Worm (Caenorhabditis elegans): ENCODE data around the gene fbxc-33.
A peak's percentile ranks its signal among the peaks of the same experiment; 100 is the strongest.

Gene fbxc-33

ce11 chrII:938549-938948 lies 25.1 kb downstream of the fbxc-33 start, which contains the start of gene R07C3.3:
R07C3.3 (plus strand) TSS chrII:938849.
- TF ChIP-seq nhr-12 (tag; optimal IDR thresholded peaks at IDR 0.05): no peak

- no peak for TF ChIP-seq ztf-11 (tag; optimal IDR thresholded peaks at IDR 0.05)
- TF ChIP-seq nhr-237 (tag; optimal IDR thresholded peaks at IDR 0.05): no peak
- peak; percentile 41 for TF ChIP-seq nhr-12 (tag; optimal IDR thresholded peaks at IDR 0.05)
- peak; percentile 45 for TF ChIP-seq sptf-1 (tag; optimal IDR thresholded peaks at IDR 0.05)
- peak; percentile 60 for TF ChIP-seq nhr-2 (tag; optimal IDR thresholded peaks at IDR 0.05)
- TF ChIP-seq zip-8 (tag; optimal IDR thresholded peaks at IDR 0.05): no peak
- no peak for TF ChIP-seq bed-3 (GFP tag; optimal IDR thresholded peaks at IDR 0.05)
- TF ChIP-seq lin-32 (GFP tag; optimal IDR thresholded peaks at IDR 0.05): no peak
- TF ChIP-seq snpc-4 (tag; optimal IDR thresholded peaks at IDR 0.05): no peak
- no peak for TF ChIP-seq ces-1 (GFP tag; optimal IDR thresholded peaks at IDR 0.05)
- no peak for TF ChIP-seq lsy-2 (tag; optimal IDR thresholded peaks at IDR 0.05)
- no peak for TF ChIP-seq nhr-28 (tag; optimal IDR thresholded peaks at IDR 0.05)
- no peak for TF ChIP-seq M03D4.4 (tag; optimal IDR thresholded peaks at IDR 0.05)
- TF ChIP-seq elt-3 (tag; optimal IDR thresholded peaks at IDR 0.05): no peak
- peak; percentile 14 for TF ChIP-seq cnd-1 (tag; optimal IDR thresholded peaks at IDR 0.05)
- no peak for TF ChIP-seq flh-1 (GFP tag; optimal IDR thresholded peaks at IDR 0.05)
- TF ChIP-seq lin-13 (tag; optimal IDR thresholded peaks at IDR 0.05): no peak
- peak; percentile 12 for TF ChIP-seq ceh-39 (tag; optimal IDR thresholded peaks at IDR 0.05)
- TF ChIP-seq unc-120 (tag; optimal IDR thresholded peaks at IDR 0.05; ENCODE audit: poor library complexity, severe bottlenecking): no peak
- no peak for TF ChIP-seq mep-1 (tag; optimal IDR thresholded peaks at IDR 0.05)
- no peak for TF ChIP-seq pha-4 (tag; optimal IDR thresholded peaks at IDR 0.05)
- TF ChIP-seq mab-5 (tag; optimal IDR thresholded peaks at IDR 0.05): no peak
- TF ChIP-seq mls-2 (tag; optimal IDR thresholded peaks at IDR 0.05): no peak
- no peak for TF ChIP-seq elt-1 (tag; optimal IDR thresholded peaks at IDR 0.05; ENCODE audit: borderline replicate concordance, insufficient read depth)
- TF ChIP-seq blmp-1 (tag; optimal IDR thresholded peaks at IDR 0.05): no peak
- TF ChIP-seq unc-39 (tag; optimal IDR thresholded peaks at IDR 0.05): no peak
- TF ChIP-seq ham-2 (GFP tag; optimal IDR thresholded peaks at IDR 0.05): no peak
- TF ChIP-seq sem-2 (GFP tag; optimal IDR thresholded peaks at IDR 0.05): no peak
Observed at ce11 chrII:940779-941178, 27.3 kb downstream of the fbxc-33 start, which contains the start of gene fbxc-36. fbxc-36 (plus strand) TSS chrII:940983.

ce11 chrII:943773-944172 lies 30.3 kb downstream of the fbxc-33 start, which contains the start of gene clec-43:
clec-43 (plus strand) TSS chrII:944066.
- TF ChIP-seq unc-120 (tag; optimal IDR thresholded peaks at IDR 0.05; ENCODE audit: poor library complexity, severe bottlenecking) (no peak), tbx-8 (GFP tag; optimal IDR thresholded peaks at IDR 0.05) (no peak), hlh-1 (tag; optimal IDR thresholded peaks at IDR 0.05) (no peak), M03D4.4 (tag; optimal IDR thresholded peaks at IDR 0.05) (no peak), blmp-1 (tag; optimal IDR thresholded peaks at IDR 0.05) (no peak), ztf-11 (tag; optimal IDR thresholded peaks at IDR 0.05) (no peak), ceh-83 (GFP tag; optimal IDR thresholded peaks at IDR 0.05) (no peak)

- TF ChIP-seq nhr-12 (tag; optimal IDR thresholded peaks at IDR 0.05): no peak
- no peak for TF ChIP-seq ces-1 (GFP tag; optimal IDR thresholded peaks at IDR 0.05)
- TF ChIP-seq unc-120 (tag; optimal IDR thresholded peaks at IDR 0.05; ENCODE audit: poor library complexity, severe bottlenecking): no peak
- no peak for TF ChIP-seq ceh-43 (GFP tag; optimal IDR thresholded peaks at IDR 0.05)
- TF ChIP-seq nhr-76 (tag; optimal IDR thresholded peaks at IDR 0.05): no peak
- TF ChIP-seq nhr-2 (tag; optimal IDR thresholded peaks at IDR 0.05): no peak
- TF ChIP-seq mls-2 (tag; optimal IDR thresholded peaks at IDR 0.05): no peak
- no peak for TF ChIP-seq mep-1 (tag; optimal IDR thresholded peaks at IDR 0.05)
- TF ChIP-seq nhr-28 (tag; optimal IDR thresholded peaks at IDR 0.05): no peak
- no peak for TF ChIP-seq pha-4 (tag; optimal IDR thresholded peaks at IDR 0.05)
- no peak for TF ChIP-seq lsy-2 (tag; optimal IDR thresholded peaks at IDR 0.05)
- no peak for TF ChIP-seq blmp-1 (tag; optimal IDR thresholded peaks at IDR 0.05)
- TF ChIP-seq unc-62 (GFP tag; optimal IDR thresholded peaks at IDR 0.05): no peak
- no peak for TF ChIP-seq ceh-83 (GFP tag; optimal IDR thresholded peaks at IDR 0.05)
- no peak for TF ChIP-seq lin-32 (GFP tag; optimal IDR thresholded peaks at IDR 0.05)
- TF ChIP-seq mab-5 (tag; optimal IDR thresholded peaks at IDR 0.05): no peak
- TF ChIP-seq snpc-4 (tag; optimal IDR thresholded peaks at IDR 0.05): no peak
Observed at ce11 chrII:948091-948490, 34.6 kb downstream of the fbxc-33 start, which contains the start of gene fbxc-32. fbxc-32 (minus strand) TSS chrII:948191.
